Worm (Caenorhabditis elegans) whole organism, L4/young adult: ENCODE data around the gene bus-12.

Experiments
- W03F9.2 ChIP-seq: fragments of 150-350 bp; optimal IDR thresholded peaks from 2 replicates; lab custom pipeline; 2014; ENCODE audit warnings: missing biosample characterization, missing genetic modification characterization
- dao-5 ChIP-seq: sonication (generic microtip); optimal IDR thresholded peaks from 2 replicates; lab custom pipeline; 2016; ENCODE audit warnings: missing genotype, missing genetic modification characterization, moderate library complexity, missing compliant biosample characterization
- him-1 ChIP-seq: sonication (generic microtip); optimal IDR thresholded peaks from 2 replicates; lab custom pipeline; 2016; ENCODE audit warnings: missing genotype, missing genetic modification reagents, missing genetic modification characterization, missing compliant biosample characterization

Gene bus-12

ce11 chrIV:13255886-13256285, at the start of gene bus-12:
Gene bus-12, plus strand, starts transcription at chrIV:13256186.
- TF ChIP-seq dao-5 (tag; lab: Kevin White, UChicago) (no peak), him-1 (tag; lab: Kevin White, UChicago) (no peak), W03F9.2 (no peak)

DNA sequence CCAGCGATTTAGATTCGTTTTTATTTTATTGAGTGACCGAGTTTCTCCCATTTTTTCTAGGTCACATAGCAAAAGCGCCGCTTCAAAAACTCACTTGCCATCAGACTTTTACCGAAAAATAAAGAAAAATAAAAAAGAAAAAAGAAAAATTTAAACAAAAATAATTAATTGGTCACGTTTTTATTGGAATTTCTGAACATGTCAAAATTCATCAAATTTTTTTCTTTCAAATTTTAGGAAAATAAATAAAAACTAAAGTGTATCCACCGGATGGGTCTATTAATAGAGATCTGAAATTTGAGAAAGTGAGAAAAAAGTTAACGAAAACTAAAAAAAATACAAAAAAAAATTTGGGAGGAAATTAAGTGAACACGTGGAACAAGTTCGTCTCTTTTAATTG, 46.4 kb upstream of the bus-12 start, which contains the start of gene C48D1.9:
TSS of gene C48D1.9 (minus strand) at position 101 of the 400 bp plus-strand sequence.
- no peak for TF ChIP-seq him-1 (tag; lab: Kevin White, UChicago)
- TF ChIP-seq W03F9.2, result no peak
- TF ChIP-seq dao-5 (tag; lab: Kevin White, UChicago), result no peak

- no peak for TF ChIP-seq dao-5 (tag; lab: Kevin White, UChicago)
- no peak for TF ChIP-seq him-1 (tag; lab: Kevin White, UChicago)
- no peak for TF ChIP-seq W03F9.2
Observed at ce11 chrIV:13214466-13214865, 41.5 kb upstream of the bus-12 start, which contains the start of gene cho-1. Gene cho-1, minus strand, starts transcription at chrIV:13214566.

DNA sequence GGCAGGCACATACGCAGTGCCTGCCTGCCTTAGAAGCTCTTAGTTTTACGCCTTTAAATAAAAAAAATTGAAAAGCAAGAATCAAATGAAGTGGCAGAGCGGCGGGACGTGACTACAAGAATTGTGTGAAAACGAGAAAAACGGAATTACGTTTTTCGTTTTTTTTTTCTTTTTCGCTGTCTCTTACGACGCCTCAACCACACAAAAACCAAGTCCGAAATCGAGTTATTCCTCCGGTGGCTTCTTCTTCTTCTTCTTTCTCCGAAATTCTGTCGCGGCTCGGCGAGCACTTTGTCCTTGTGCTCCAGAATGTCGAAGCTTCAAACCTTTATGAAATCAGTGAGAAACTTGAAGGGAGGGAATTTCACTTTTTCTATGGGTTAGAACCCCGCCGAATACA, 35.4 kb upstream of the bus-12 start:
- TF ChIP-seq W03F9.2 (no peak), him-1 (tag; lab: Kevin White, UChicago) (no peak), dao-5 (tag; lab: Kevin White, UChicago) (no peak)

ce11 chrIV:13221657-13222056, 34.3 kb upstream of the bus-12 start, which contains the start of gene C48D1.5:
Gene C48D1.5, plus strand, starts transcription at chrIV:13221957.
- no peak for TF ChIP-seq him-1 (tag; lab: Kevin White, UChicago)
- no peak for TF ChIP-seq W03F9.2
- no peak for TF ChIP-seq dao-5 (tag; lab: Kevin White, UChicago)

ce11 chrIV:13231393-13231792, 24.6 kb upstream of the bus-12 start:
- TF ChIP-seq dao-5 (tag; lab: Kevin White, UChicago) (no peak), W03F9.2 (no peak), him-1 (tag; lab: Kevin White, UChicago) (no peak)

- TF ChIP-seq W03F9.2 (no peak), dao-5 (tag; lab: Kevin White, UChicago) (no peak), him-1 (tag; lab: Kevin White, UChicago) (no peak)
Observed at ce11 chrIV:13236485-13236884, 19.5 kb upstream of the bus-12 start, which contains the start of gene pwp-1. Gene pwp-1, minus strand, starts transcription at chrIV:13236585.

- TF ChIP-seq W03F9.2 (peak; percentile 36), dao-5 (tag; lab: Kevin White, UChicago) (no peak)
Observed at ce11 chrIV:13238943-13239861, 16.8 kb upstream of the bus-12 start, which contains the start of gene tag-115. Gene tag-115, minus strand, starts transcription at chrIV:13239414.

- peak; percentile 98 for TF ChIP-seq W03F9.2
- no peak for TF ChIP-seq dao-5 (tag; lab: Kevin White, UChicago)
- TF ChIP-seq him-1 (tag; lab: Kevin White, UChicago), result peak; percentile 92
Observed at ce11 chrIV:13240078-13240841, 15.7 kb upstream of the bus-12 start, which contains the start of gene rpl-12. Gene rpl-12, minus strand, starts transcription at chrIV:13240651.

ce11 chrIV:13240842-13241143, 15.2 kb upstream of the bus-12 start, which contains the start of gene lin-54:
Gene lin-54, plus strand, starts transcription at chrIV:13241044.
- no peak for TF ChIP-seq dao-5 (tag; lab: Kevin White, UChicago)
- TF ChIP-seq him-1 (tag; lab: Kevin White, UChicago), result no peak

DNA sequence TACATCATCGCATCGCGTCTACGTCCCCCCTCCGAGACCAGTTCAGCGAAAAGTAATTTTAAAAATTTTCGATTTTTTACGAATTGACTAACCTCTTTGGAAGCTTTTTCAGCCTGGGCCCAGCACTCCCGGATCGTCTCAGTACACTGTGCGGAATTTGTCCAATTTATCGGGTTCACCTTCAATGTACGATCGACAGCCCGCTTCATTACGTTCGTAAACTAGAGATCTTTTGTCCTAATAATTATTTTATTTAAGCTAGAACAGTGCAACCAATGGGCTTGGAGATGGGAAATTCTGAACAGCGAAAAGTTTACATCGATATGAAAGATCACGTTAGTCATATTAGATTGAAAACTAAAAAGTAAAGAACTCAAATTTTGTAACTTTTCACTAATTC, 14.6 kb upstream of the bus-12 start:
- no peak for TF ChIP-seq dao-5 (tag; lab: Kevin White, UChicago)
- TF ChIP-seq W03F9.2, result no peak
- TF ChIP-seq him-1 (tag; lab: Kevin White, UChicago), result no peak

ce11 chrIV:13243375-13243774, 12.6 kb upstream of the bus-12 start, which contains the start of gene JC8.4:
Gene JC8.4, plus strand, starts transcription at chrIV:13243675.
- TF ChIP-seq W03F9.2, result no peak
- TF ChIP-seq dao-5 (tag; lab: Kevin White, UChicago), result no peak
- TF ChIP-seq him-1 (tag; lab: Kevin White, UChicago), result no peak

DNA sequence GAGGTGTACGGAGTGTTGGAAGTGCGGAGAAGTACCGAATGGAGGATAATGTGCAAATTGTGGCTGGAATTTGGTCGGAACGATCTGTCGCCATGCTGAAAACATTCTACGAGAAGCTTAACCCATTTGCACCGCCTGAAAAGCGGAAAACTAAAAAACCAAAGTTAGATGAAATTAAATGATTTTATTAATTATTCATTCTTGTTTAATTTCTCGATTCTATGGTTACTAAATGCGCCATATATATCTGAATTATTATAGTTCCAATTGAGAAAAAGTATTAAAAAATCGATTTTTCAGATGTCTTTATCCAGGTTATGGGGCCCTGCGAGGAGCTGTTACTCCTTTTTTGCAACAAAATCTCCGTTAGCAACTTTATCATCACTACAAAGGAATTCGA, 12.0 kb upstream of the bus-12 start, which contains the start of gene cox-11:
TSS of gene cox-11 (plus strand) at position 301 of the 400 bp plus-strand sequence.
- TF ChIP-seq W03F9.2 (no peak), him-1 (tag; lab: Kevin White, UChicago) (no peak), dao-5 (tag; lab: Kevin White, UChicago) (no peak)
